Fruit fly (Drosophila melanogaster) whole organism, adult: ENCODE data around the gene Tao.

ENCODE experiments used
- CG11617 ChIP-seq: fragments of 200-800 bp; sonication (Bioruptor generic); optimal IDR thresholded peaks from 2 replicates; lab custom pipeline; 2017; ENCODE audit warnings: mild to moderate bottlenecking, missing biosample characterization, missing genetic modification reagents, missing genetic modification characterization
- CG12768 ChIP-seq: fragments of 200-800 bp; sonication (Bioruptor generic); optimal IDR thresholded peaks from 2 replicates; lab custom pipeline; 2017; ENCODE audit warnings: missing biosample characterization, missing genetic modification characterization, mild to moderate bottlenecking, moderate library complexity, missing genetic modification reagents
- CG14711 ChIP-seq: fragments of 200-800 bp; sonication (Bioruptor generic); optimal IDR thresholded peaks from 2 replicates; lab custom pipeline; 2018; ENCODE audit warnings: missing biosample characterization, mild to moderate bottlenecking, missing genetic modification characterization, moderate library complexity
- CG1620 ChIP-seq: fragments of 200-800 bp; sonication (Bioruptor generic); optimal IDR thresholded peaks from 2 replicates; lab custom pipeline; 2016; ENCODE audit warnings: missing biosample characterization, missing genetic modification characterization
- CG33017 ChIP-seq: fragments of 200-800 bp; sonication (Bioruptor generic); optimal IDR thresholded peaks from 2 replicates; lab custom pipeline; 2018; ENCODE audit warnings: missing biosample characterization, mild to moderate bottlenecking, missing genetic modification characterization, moderate library complexity
- CG5204 ChIP-seq: fragments of 200-800 bp; sonication (Bioruptor generic); optimal IDR thresholded peaks from 2 replicates; lab custom pipeline; 2016; ENCODE audit warnings: missing biosample characterization, missing genetic modification characterization
- CG7045 ChIP-seq: fragments of 200-800 bp; sonication (Bioruptor generic); optimal IDR thresholded peaks from 2 replicates; lab custom pipeline; 2017; ENCODE audit warnings: missing biosample characterization, mild to moderate bottlenecking, missing genetic modification characterization
- CG7101 ChIP-seq: fragments of 200-800 bp; sonication (Bioruptor generic); optimal IDR thresholded peaks from 2 replicates; lab custom pipeline; 2018; ENCODE audit warnings: missing biosample characterization, mild to moderate bottlenecking, missing genetic modification characterization, moderate library complexity
- Clk ChIP-seq: fragments of 200-800 bp; sonication (Bioruptor generic); optimal IDR thresholded peaks from 2 replicates; lab custom pipeline; 2017; ENCODE audit warnings: missing biosample characterization, missing genetic modification characterization
- Crg-1 ChIP-seq: fragments of 200-800 bp; sonication (Bioruptor generic); optimal IDR thresholded peaks from 2 replicates; lab custom pipeline; 2016; ENCODE audit warnings: missing biosample characterization, missing genetic modification characterization
- Hr96 ChIP-seq: fragments of 200-800 bp; sonication (Bioruptor generic); optimal IDR thresholded peaks from 2 replicates; lab custom pipeline; 2016; ENCODE audit warnings: missing biosample characterization, missing genetic modification characterization
- Mnt ChIP-seq: fragments of 200-800 bp; sonication (Bioruptor generic); optimal IDR thresholded peaks from 2 replicates; lab custom pipeline; 2016; ENCODE audit warnings: missing biosample characterization, mild to moderate bottlenecking, missing genetic modification characterization
- bab1 ChIP-seq: fragments of 200-800 bp; sonication (Bioruptor generic); optimal IDR thresholded peaks from 3 replicates; lab custom pipeline; 2019; ENCODE audit warnings: missing biosample characterization, mild to moderate bottlenecking, missing genetic modification characterization, moderate library complexity
- cic ChIP-seq: fragments of 200-800 bp; sonication (Bioruptor generic); optimal IDR thresholded peaks from 2 replicates; lab custom pipeline; 2017; ENCODE audit warnings: missing biosample characterization, mild to moderate bottlenecking, missing genetic modification characterization, moderate library complexity
- cnc ChIP-seq, 2 experiments: fragments of >200 bp; optimal IDR thresholded peaks; 2 replicates each; lab custom pipeline; 2017
- kay ChIP-seq: fragments of 200-800 bp; sonication (Bioruptor generic); peaks from one replicate; lab custom pipeline; 2016; ENCODE audit warnings: missing biosample characterization, missing genetic modification characterization, borderline replicate concordance
- ovo ChIP-seq: fragments of 200-800 bp; sonication (Bioruptor generic); optimal IDR thresholded peaks from 2 replicates; lab custom pipeline; 2016; ENCODE audit warnings: missing biosample characterization, missing genetic modification characterization
- pad ChIP-seq: fragments of 200-800 bp; sonication (Bioruptor generic); optimal IDR thresholded peaks from 3 replicates; lab custom pipeline; 2017; ENCODE audit warnings: missing biosample characterization, missing genetic modification characterization, mild to moderate bottlenecking, moderate library complexity, missing genetic modification reagents
- tj ChIP-seq: fragments of 200-800 bp; sonication (Bioruptor generic); optimal IDR thresholded peaks from 3 replicates; lab custom pipeline; 2017; ENCODE audit warnings: missing biosample characterization, mild to moderate bottlenecking, missing genetic modification characterization, moderate library complexity
- toe ChIP-seq: fragments of 200-800 bp; sonication (Bioruptor generic); optimal IDR thresholded peaks from 2 replicates; lab custom pipeline; 2016; ENCODE audit warnings: missing biosample characterization, missing genetic modification characterization

The Tao gene

dm6 chrX:19582732-19583131 lies 3.1 kb upstream of the Tao start:
- TF ChIP-seq Clk (no peak), CG12768 (GFP tag; lab: Kevin White, UChicago) (no peak), CG5204 (no peak), CG1620 (no peak), Crg-1 (no peak), cnc (optimal IDR thresholded peaks at IDR 0.05; lab: Kevin White, UChicago) (no peak), kay (GFP tag; lab: Kevin White, UChicago) (no peak), CG33017 (tag; lab: Kevin White, UChicago) (no peak), CG7101 (tag; lab: Kevin White, UChicago) (no peak), bab1 (GFP tag; lab: Kevin White, UChicago) (no peak), toe (no peak)

dm6 chrX:19581881-19582280 lies 2.3 kb upstream of the Tao start, which contains the start of gene CG14218:
CG14218 (minus strand) TSS chrX:19581981.
- no peak for TF ChIP-seq Mnt (GFP tag; lab: Kevin White, UChicago)
- TF ChIP-seq tj (GFP tag; lab: Kevin White, UChicago): no peak
- TF ChIP-seq toe: no peak
- no peak for TF ChIP-seq kay (GFP tag; lab: Kevin White, UChicago)
- no peak for TF ChIP-seq Hr96 (GFP tag; lab: Kevin White, UChicago)
- TF ChIP-seq CG33017 (tag; lab: Kevin White, UChicago): no peak
- no peak for TF ChIP-seq CG5204
- TF ChIP-seq CG7101 (tag; lab: Kevin White, UChicago): no peak
- TF ChIP-seq CG11617: no peak
- no peak for TF ChIP-seq Crg-1
- no peak for TF ChIP-seq CG1620
- TF ChIP-seq cnc (optimal IDR thresholded peaks at IDR 0.05; lab: Kevin White, UChicago): no peak
- TF ChIP-seq cic (GFP tag; lab: Kevin White, UChicago): no peak
- TF ChIP-seq ovo (GFP tag; lab: Kevin White, UChicago): no peak
- TF ChIP-seq CG12768 (GFP tag; lab: Kevin White, UChicago): no peak
- TF ChIP-seq CG7045 (GFP tag; lab: Kevin White, UChicago): no peak
- no peak for TF ChIP-seq Clk
- no peak for TF ChIP-seq bab1 (GFP tag; lab: Kevin White, UChicago)
- no peak for TF ChIP-seq CG14711 (tag; lab: Kevin White, UChicago)
- TF ChIP-seq pad (GFP tag; lab: Kevin White, UChicago): no peak

dm6 chrX:19578908-19579647 lies 522 bp downstream of the Tao start:
- no peak for TF ChIP-seq cic (GFP tag; lab: Kevin White, UChicago)
- peak; percentile 26 for TF ChIP-seq Mnt (GFP tag; lab: Kevin White, UChicago)
- no peak for TF ChIP-seq Crg-1
- peak; percentile 2 for TF ChIP-seq CG33017 (tag; lab: Kevin White, UChicago)
- no peak for TF ChIP-seq CG12768 (GFP tag; lab: Kevin White, UChicago)
- no peak for TF ChIP-seq ovo (GFP tag; lab: Kevin White, UChicago)
- peak; percentile 62 for TF ChIP-seq Hr96 (GFP tag; lab: Kevin White, UChicago)
- no peak for TF ChIP-seq cnc (optimal IDR thresholded peaks at IDR 0.05; lab: Kevin White, UChicago)
- no peak for TF ChIP-seq CG1620
- TF ChIP-seq CG11617: peak; percentile 18
- TF ChIP-seq CG7045 (GFP tag; lab: Kevin White, UChicago): no peak
- no peak for TF ChIP-seq kay (GFP tag; lab: Kevin White, UChicago)
- TF ChIP-seq tj (GFP tag; lab: Kevin White, UChicago): peak; percentile 41
- TF ChIP-seq pad (GFP tag; lab: Kevin White, UChicago): peak; percentile 31
- peak; percentile 30 for TF ChIP-seq CG7101 (tag; lab: Kevin White, UChicago)
- no peak for TF ChIP-seq toe
- no peak for TF ChIP-seq CG5204
- TF ChIP-seq bab1 (GFP tag; lab: Kevin White, UChicago): no peak
- no peak for TF ChIP-seq Clk
- TF ChIP-seq CG14711 (tag; lab: Kevin White, UChicago): no peak

DNA sequence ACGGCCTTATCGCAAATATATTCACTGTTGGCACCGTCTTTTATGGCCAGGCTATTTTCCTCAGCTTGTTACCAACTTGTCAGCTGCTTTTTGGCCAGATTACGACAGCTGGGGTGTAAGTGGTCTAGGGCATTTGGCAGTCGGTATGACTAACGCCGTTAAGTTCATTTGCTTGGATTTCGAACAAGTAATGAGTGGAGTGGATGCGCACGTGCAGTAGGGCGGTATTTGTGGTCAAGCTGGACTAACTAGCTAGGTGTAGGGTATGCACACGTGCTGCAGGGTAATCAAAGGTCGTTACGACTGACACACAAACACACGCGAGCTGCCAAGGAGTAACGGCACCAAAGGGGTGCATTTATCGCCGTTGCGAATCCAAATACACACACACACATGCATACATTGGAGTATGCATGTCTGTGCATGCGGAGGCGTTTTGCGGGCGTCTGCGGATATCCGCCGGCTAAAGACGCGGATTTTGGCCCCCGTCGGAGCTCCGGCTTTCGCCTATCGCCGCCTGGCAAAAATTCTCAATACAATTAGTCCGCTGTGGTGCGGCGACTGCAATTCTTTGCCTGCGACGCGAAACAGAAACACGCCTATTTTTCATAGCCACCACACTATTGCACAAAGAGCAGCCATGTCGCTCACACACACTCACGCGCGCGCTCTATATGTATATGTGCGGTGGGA lies 1.5 kb downstream of the Tao start:
- no peak for TF ChIP-seq CG7045 (GFP tag; lab: Kevin White, UChicago)
- no peak for TF ChIP-seq CG1620
- no peak for TF ChIP-seq cic (GFP tag; lab: Kevin White, UChicago)
- TF ChIP-seq CG7101 (tag; lab: Kevin White, UChicago): no peak
- TF ChIP-seq CG33017 (tag; lab: Kevin White, UChicago): no peak
- no peak for TF ChIP-seq CG14711 (tag; lab: Kevin White, UChicago)
- peak; percentile 80 for TF ChIP-seq Mnt (GFP tag; lab: Kevin White, UChicago)
- TF ChIP-seq CG11617: peak; percentile 27
- TF ChIP-seq CG5204: no peak
- TF ChIP-seq tj (GFP tag; lab: Kevin White, UChicago): peak; percentile 44
- no peak for TF ChIP-seq Hr96 (GFP tag; lab: Kevin White, UChicago)
- no peak for TF ChIP-seq toe
- TF ChIP-seq kay (GFP tag; lab: Kevin White, UChicago): no peak
- peak; percentile 18 for TF ChIP-seq CG12768 (GFP tag; lab: Kevin White, UChicago)
- no peak for TF ChIP-seq Crg-1
- peak; percentile 87 for TF ChIP-seq ovo (GFP tag; lab: Kevin White, UChicago)
- TF ChIP-seq pad (GFP tag; lab: Kevin White, UChicago): peak; percentile 95
- no peak for TF ChIP-seq Clk
- no peak for TF ChIP-seq bab1 (GFP tag; lab: Kevin White, UChicago)
- no peak for TF ChIP-seq cnc (optimal IDR thresholded peaks at IDR 0.05; lab: Kevin White, UChicago)

dm6 chrX:19573687-19574086 lies 5.9 kb downstream of the Tao start:
- TF ChIP-seq pad (GFP tag; lab: Kevin White, UChicago): peak; percentile 10
- TF ChIP-seq CG5204: no peak
- no peak for TF ChIP-seq Mnt (GFP tag; lab: Kevin White, UChicago)
- TF ChIP-seq Clk: no peak
- no peak for TF ChIP-seq cic (GFP tag; lab: Kevin White, UChicago)
- TF ChIP-seq kay (GFP tag; lab: Kevin White, UChicago): no peak
- TF ChIP-seq CG12768 (GFP tag; lab: Kevin White, UChicago): no peak
- peak; percentile 85 for TF ChIP-seq ovo (GFP tag; lab: Kevin White, UChicago)
- no peak for TF ChIP-seq cnc (optimal IDR thresholded peaks at IDR 0.05; lab: Kevin White, UChicago)
- no peak for TF ChIP-seq CG14711 (tag; lab: Kevin White, UChicago)
- no peak for TF ChIP-seq CG7101 (tag; lab: Kevin White, UChicago)
- no peak for TF ChIP-seq CG33017 (tag; lab: Kevin White, UChicago)
- no peak for TF ChIP-seq tj (GFP tag; lab: Kevin White, UChicago)
- TF ChIP-seq bab1 (GFP tag; lab: Kevin White, UChicago): no peak
- TF ChIP-seq Hr96 (GFP tag; lab: Kevin White, UChicago): no peak
- no peak for TF ChIP-seq CG1620
- no peak for TF ChIP-seq CG7045 (GFP tag; lab: Kevin White, UChicago)
